Worm (Caenorhabditis elegans): ENCODE measurements around the gene C44C10.3.

- TF ChIP-seq ref-1 (GFP tag; conservative IDR thresholded peaks at IDR 0.05) (no peak), ztf-23 (GFP tag; IDR thresholded peaks at IDR 0.05) (no peak), ztf-29 (GFP tag; IDR thresholded peaks at IDR 0.05) (no peak), cog-1 (tag; optimal IDR thresholded peaks at IDR 0.05) (no peak), flt-1 (GFP tag; IDR thresholded peaks at IDR 0.05) (no peak), klf-2 (GFP tag; conservative IDR thresholded peaks at IDR 0.05) (no peak), med-1 (GFP tag; optimal IDR thresholded peaks at IDR 0.05; ENCODE audit: insufficient read depth) (no peak), tab-1 (GFP tag; IDR thresholded peaks at IDR 0.05) (no peak)
Measured at ce11 chrX:11687836-11688319, 14.5 kb upstream of the C44C10.3 start, which contains the start of gene C44C10.7.
